Fruit fly (Drosophila melanogaster) whole organism, prepupa: ENCODE data around the gene Rtel1.
A peak's percentile ranks its signal among the peaks of the same experiment; 100 is the strongest.

ENCODE experiments used
- CG10669 ChIP-seq: fragments of 200-800 bp; sonication (Bioruptor generic); optimal IDR thresholded peaks from 3 replicates; lab custom pipeline; 2018; ENCODE audit warnings: missing biosample characterization, mild to moderate bottlenecking, missing genetic modification characterization, moderate library complexity
- Sox15 ChIP-seq: fragments of 200-800 bp; sonication (Bioruptor generic); optimal IDR thresholded peaks from 3 replicates; lab custom pipeline; 2016; ENCODE audit warnings: missing biosample characterization, missing genetic modification characterization
- achi ChIP-seq: fragments of 200-800 bp; sonication (Bioruptor generic); optimal IDR thresholded peaks from 3 replicates; lab custom pipeline; 2016; ENCODE audit warnings: missing biosample characterization, missing genetic modification characterization
- topi ChIP-seq: fragments of 200-800 bp; sonication (Bioruptor generic); optimal IDR thresholded peaks from 3 replicates; lab custom pipeline; 2016; ENCODE audit warnings: missing biosample characterization, missing genetic modification characterization

DNA sequence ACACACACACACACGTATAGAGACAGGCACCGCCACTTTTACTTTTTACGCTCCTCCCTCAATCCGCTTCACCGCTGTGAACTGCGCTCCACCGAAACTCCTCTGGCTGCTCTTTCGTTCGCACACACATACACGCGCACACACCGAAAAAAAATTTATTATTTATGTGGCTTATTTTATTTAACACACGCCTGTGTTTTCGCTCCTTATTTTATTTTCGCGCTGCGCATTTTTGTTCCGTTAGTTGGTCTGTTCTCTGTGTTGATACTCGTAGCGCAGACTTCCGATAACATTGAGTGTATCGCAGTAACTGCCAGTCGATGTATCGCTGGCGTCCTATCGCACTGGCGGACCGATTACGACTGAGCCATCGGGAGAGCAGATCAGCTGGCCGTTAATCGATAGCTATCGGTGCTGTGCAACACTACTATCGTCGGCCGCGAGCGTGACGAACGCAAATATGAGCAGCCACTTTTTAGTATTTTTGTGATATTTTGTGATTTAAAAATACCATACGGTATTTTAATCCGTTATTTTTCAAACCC, 9.8 kb upstream of the Rtel1 start, which contains the start of gene Snx27:
- no peak for TF ChIP-seq achi (GFP tag; lab: Kevin White, UChicago)
- TF ChIP-seq topi (GFP tag; lab: Kevin White, UChicago), result peak; percentile 45
- TF ChIP-seq Sox15, result no peak
- no peak for TF ChIP-seq CG10669
